Worm (Caenorhabditis elegans): ENCODE data around the gene dhs-21.

DNA sequence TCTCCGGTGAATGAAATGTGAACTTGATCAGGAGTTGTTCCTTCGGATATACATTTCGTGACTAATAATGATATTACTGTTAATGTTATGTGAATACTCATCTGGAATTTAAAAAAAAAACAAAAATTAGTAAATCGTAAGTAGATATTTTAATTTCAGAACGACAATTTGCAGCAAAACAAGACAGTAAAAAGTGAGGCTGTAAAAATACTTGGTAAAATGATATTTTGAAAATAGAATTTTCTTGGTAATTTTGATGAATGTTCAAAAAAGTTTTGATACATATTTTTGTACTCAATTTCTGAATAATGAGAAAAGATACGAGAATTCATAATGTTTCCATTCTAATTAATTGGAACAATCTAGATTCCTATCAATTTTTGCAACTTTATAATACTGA, 26.2 kb upstream of the dhs-21 start, which contains the start of gene papl-1:
- TF ChIP-seq ztf-11 (tag; optimal IDR thresholded peaks at IDR 0.05) (no peak), R02D3.7 (tag; optimal IDR thresholded peaks at IDR 0.05) (no peak), unc-55 (GFP tag; optimal IDR thresholded peaks at IDR 0.05) (no peak), ceh-16 (tag; optimal IDR thresholded peaks at IDR 0.05) (no peak), C34F6.9 (tag; optimal IDR thresholded peaks at IDR 0.05) (no peak)

Measured in whole organism, L2 larva.